Fruit fly (Drosophila melanogaster): ENCODE data around the gene ATP8B.

- no peak for TF ChIP-seq CG8478 (optimal IDR thresholded peaks at IDR 0.05)
- no peak for TF ChIP-seq CTCF (optimal IDR thresholded peaks at IDR 0.05)
Observed at dm6 chr3R:12124843-12125242, 34.4 kb upstream of the ATP8B start.

All from S2 (cell line).